Fruit fly (Drosophila melanogaster) whole organism, embryonic: ENCODE results near the gene CG31268.

Source experiments
- Atf6 ChIP-seq: fragments of 200-800 bp; sonication (Bioruptor generic); IDR thresholded peaks from 2 replicates; pipeline ENCODE4 v1.3.6; 2022; ENCODE audit warnings: missing biosample characterization, missing genetic modification characterization
- BEAF-32 ChIP-seq: fragments of 200-800 bp; sonication (Bioruptor generic); optimal IDR thresholded peaks from 3 replicates; lab custom pipeline; 2017; ENCODE audit warnings: missing biosample characterization, missing genetic modification characterization, mild to moderate bottlenecking, moderate library complexity, missing genetic modification reagents
- CG10209 ChIP-seq: fragments of 200-800 bp; sonication (Bioruptor generic); optimal IDR thresholded peaks from 3 replicates; lab custom pipeline; 2017; ENCODE audit warnings: missing biosample characterization, mild to moderate bottlenecking, missing genetic modification characterization, missing genetic modification reagents
- CG10321 ChIP-seq: fragments of 200-800 bp; sonication (Bioruptor generic); IDR thresholded peaks from 2 replicates; pipeline ENCODE4 v1.3.6; 2022; ENCODE audit warnings: missing biosample characterization, missing genetic modification characterization
- CG10543 ChIP-seq: fragments of 200-800 bp; sonication (Bioruptor generic); optimal IDR thresholded peaks from 3 replicates; lab custom pipeline; 2017; ENCODE audit warnings: missing biosample characterization, mild to moderate bottlenecking, missing genetic modification characterization, moderate library complexity
- CG10979 ChIP-seq: fragments of 200-800 bp; sonication (Bioruptor generic); optimal IDR thresholded peaks from 2 replicates; lab custom pipeline; 2018; ENCODE audit warnings: missing biosample characterization, mild to moderate bottlenecking, missing genetic modification characterization, moderate library complexity
- CG11085 ChIP-seq: fragments of 200-800 bp; sonication (Bioruptor generic); IDR thresholded peaks from 2 replicates; pipeline ENCODE4 v1.3.6; 2022; ENCODE audit warnings: missing biosample characterization, missing genetic modification characterization
- CG11723 ChIP-seq: fragments of 200-800 bp; sonication (Bioruptor generic); optimal IDR thresholded peaks from 2 replicates; lab custom pipeline; 2017; ENCODE audit warnings: missing biosample characterization, mild to moderate bottlenecking, missing genetic modification characterization
- CG12299 ChIP-seq: fragments of 200-800 bp; sonication (Bioruptor generic); optimal IDR thresholded peaks from 2 replicates; lab custom pipeline; 2018; ENCODE audit warnings: missing biosample characterization, mild to moderate bottlenecking, missing genetic modification characterization
- CG13123 ChIP-seq: fragments of 200-800 bp; sonication (Bioruptor generic); optimal IDR thresholded peaks from 2 replicates; lab custom pipeline; 2016; ENCODE audit warnings: missing biosample characterization, missing genetic modification characterization
- CG14441 ChIP-seq: fragments of 200-800 bp; sonication (Bioruptor generic); IDR thresholded peaks from 2 replicates; pipeline ENCODE4 v1.3.6; 2022; ENCODE audit warnings: missing biosample characterization, missing genetic modification characterization
- CG15073 ChIP-seq: fragments of 200-800 bp; sonication (Bioruptor generic); optimal IDR thresholded peaks from 2 replicates; lab custom pipeline; 2016; ENCODE audit warnings: missing biosample characterization, missing genetic modification characterization
- CG17612 ChIP-seq: fragments of 200-800 bp; sonication (Bioruptor generic); IDR thresholded peaks from 2 replicates; pipeline ENCODE4 v1.3.6; 2022; ENCODE audit warnings: missing biosample characterization, missing genetic modification characterization
- CG17802 ChIP-seq: fragments of 200-800 bp; sonication (Bioruptor generic); optimal IDR thresholded peaks from 2 replicates; lab custom pipeline; 2018; ENCODE audit warnings: missing biosample characterization, mild to moderate bottlenecking, missing genetic modification characterization, moderate library complexity
- CG1792 ChIP-seq: fragments of 200-800 bp; sonication (Bioruptor generic); optimal IDR thresholded peaks from 2 replicates; lab custom pipeline; 2016; ENCODE audit warnings: missing biosample characterization, missing genetic modification characterization
- CG2199 ChIP-seq: fragments of 200-800 bp; sonication (Bioruptor generic); IDR thresholded peaks from 3 replicates; pipeline ENCODE4 v1.3.6; 2022; ENCODE audit warnings: missing biosample characterization, missing genetic modification characterization
- CG34376 ChIP-seq: fragments of 200-800 bp; sonication (Bioruptor generic); optimal IDR thresholded peaks from 2 replicates; lab custom pipeline; 2018; ENCODE audit warnings: missing biosample characterization, mild to moderate bottlenecking, missing genetic modification characterization
- CG4328 ChIP-seq: fragments of 200-800 bp; sonication (Bioruptor generic); optimal IDR thresholded peaks from 3 replicates; lab custom pipeline; 2017; ENCODE audit warnings: missing biosample characterization, missing genetic modification reagents, missing genetic modification characterization
- CG4854 ChIP-seq: fragments of 200-800 bp; sonication (Bioruptor generic); optimal IDR thresholded peaks from 2 replicates; lab custom pipeline; 2016; ENCODE audit warnings: missing biosample characterization, missing genetic modification characterization, inconsistent platforms
- CG6765 ChIP-seq: fragments of 200-800 bp; sonication (Bioruptor generic); optimal IDR thresholded peaks from 3 replicates; lab custom pipeline; 2017; ENCODE audit warnings: missing biosample characterization, mild to moderate bottlenecking, missing genetic modification characterization
- CG6813 ChIP-seq: fragments of 200-800 bp; sonication (Bioruptor generic); optimal IDR thresholded peaks from 2 replicates; lab custom pipeline; 2017; ENCODE audit warnings: missing biosample characterization, missing genetic modification characterization, mild to moderate bottlenecking, moderate library complexity, missing genetic modification reagents
- CG7357 ChIP-seq: fragments of 200-800 bp; sonication (Bioruptor generic); IDR thresholded peaks from 3 replicates; pipeline ENCODE4 v1.3.6; 2022; ENCODE audit warnings: missing biosample characterization, missing genetic modification characterization
- CHES-1-like ChIP-seq: fragments of 200-800 bp; sonication (Bioruptor generic); optimal IDR thresholded peaks from 2 replicates; lab custom pipeline; 2016; ENCODE audit warnings: missing biosample characterization, missing genetic modification characterization
- CoRest ChIP-seq: fragments of 200-800 bp; sonication (Bioruptor generic); optimal IDR thresholded peaks from 3 replicates; lab custom pipeline; 2018; ENCODE audit warnings: missing biosample characterization, mild to moderate bottlenecking, missing genetic modification characterization, moderate library complexity
- Dad ChIP-seq: fragments of 200-800 bp; sonication (Bioruptor generic); optimal IDR thresholded peaks from 3 replicates; lab custom pipeline; 2016; ENCODE audit warnings: missing biosample characterization, missing genetic modification characterization
- Hr39 ChIP-seq: fragments of >200 bp; optimal IDR thresholded peaks from 2 replicates; lab custom pipeline; 2017
- Lim3 ChIP-seq: fragments of 200-800 bp; sonication (Bioruptor generic); IDR thresholded peaks from 2 replicates; pipeline ENCODE4 v1.3.6; 2022; ENCODE audit warnings: missing biosample characterization, missing genetic modification characterization
- Mad ChIP-seq: fragments of 200-800 bp; sonication (Bioruptor generic); optimal IDR thresholded peaks from 2 replicates; lab custom pipeline; 2016; ENCODE audit warnings: missing biosample characterization, missing genetic modification characterization
- NC2β ChIP-seq: fragments of 200-800 bp; sonication (Bioruptor generic); optimal IDR thresholded peaks from 2 replicates; lab custom pipeline; 2016; ENCODE audit warnings: missing biosample characterization, missing genetic modification characterization
- Stat92E ChIP-seq, 3 experiments: fragments of >200 bp in 2 of 3; fragments of 200-800 bp in 1 of 3; sonication (Bioruptor generic) in 1 of 3; optimal IDR thresholded peaks; 2 replicates each; lab custom pipeline; 2017 to 2019; ENCODE audit warnings: missing biosample characterization in 3 of 3, missing genetic modification characterization in 3 of 3, mild to moderate bottlenecking in 1 of 3, moderate library complexity in 1 of 3
- abd-A ChIP-seq: fragments of 200-800 bp; sonication (Bioruptor generic); optimal IDR thresholded peaks from 3 replicates; lab custom pipeline; 2019; ENCODE audit warnings: missing biosample characterization, mild to moderate bottlenecking, missing genetic modification characterization, moderate library complexity
- al ChIP-seq: fragments of 200-800 bp; sonication (Bioruptor generic); IDR thresholded peaks from 2 replicates; pipeline ENCODE4 v1.3.6; 2022; ENCODE audit warnings: missing biosample characterization, missing genetic modification characterization
- bab2 ChIP-seq: fragments of 200-800 bp; sonication (Bioruptor generic); optimal IDR thresholded peaks from 2 replicates; lab custom pipeline; 2016; ENCODE audit warnings: missing biosample characterization, missing genetic modification characterization
- bcd ChIP-seq: fragments of 200-800 bp; sonication (Bioruptor generic); optimal IDR thresholded peaks from 2 replicates; lab custom pipeline; 2017; ENCODE audit warnings: missing biosample characterization, mild to moderate bottlenecking, missing genetic modification characterization
- bsh ChIP-seq, 2 experiments: fragments of 200-800 bp; sonication (Bioruptor generic); optimal IDR thresholded peaks; 2 replicates each; lab custom pipeline; 2017 to 2018; ENCODE audit warnings: mild to moderate bottlenecking in 2 of 2, missing biosample characterization in 2 of 2, missing genetic modification characterization in 2 of 2, moderate library complexity in 1 of 2
- dan ChIP-seq: fragments of 200-800 bp; sonication (Bioruptor generic); IDR thresholded peaks from 2 replicates; pipeline ENCODE4 v1.3.6; 2022; ENCODE audit warnings: missing biosample characterization, missing genetic modification characterization
- ems ChIP-seq: fragments of 200-800 bp; sonication (Bioruptor generic); optimal IDR thresholded peaks from 3 replicates; lab custom pipeline; 2016; ENCODE audit warnings: missing biosample characterization, missing genetic modification characterization
- gem ChIP-seq: fragments of 200-800 bp; sonication (Bioruptor generic); optimal IDR thresholded peaks from 2 replicates; lab custom pipeline; 2019; ENCODE audit warnings: missing biosample characterization, mild to moderate bottlenecking, missing genetic modification characterization, moderate library complexity
- gsb ChIP-seq: fragments of 200-800 bp; sonication (Bioruptor generic); IDR thresholded peaks from 2 replicates; pipeline ENCODE4 v1.3.6; 2022; ENCODE audit warnings: missing biosample characterization, missing genetic modification characterization
- jigr1 ChIP-seq: fragments of 200-800 bp; sonication (Bioruptor generic); IDR thresholded peaks from 3 replicates; pipeline ENCODE4 v1.3.6; 2022; ENCODE audit warnings: missing biosample characterization, missing genetic modification characterization
- kah ChIP-seq: fragments of 200-800 bp; sonication (Bioruptor generic); optimal IDR thresholded peaks from 2 replicates; lab custom pipeline; 2018; ENCODE audit warnings: missing biosample characterization, mild to moderate bottlenecking, missing genetic modification characterization
- lbe ChIP-seq: fragments of 200-800 bp; sonication (Bioruptor generic); optimal IDR thresholded peaks from 2 replicates; lab custom pipeline; 2016; ENCODE audit warnings: missing biosample characterization, mild to moderate bottlenecking, missing genetic modification characterization
- nau ChIP-seq: fragments of 200-800 bp; sonication (Bioruptor generic); optimal IDR thresholded peaks from 3 replicates; lab custom pipeline; 2017; ENCODE audit warnings: missing biosample characterization, mild to moderate bottlenecking, missing genetic modification characterization, missing genetic modification reagents
- otp ChIP-seq: fragments of 200-800 bp; sonication (Bioruptor generic); IDR thresholded peaks from 3 replicates; pipeline ENCODE4, ENCODE4 v1.3.6; 2022; ENCODE audit warnings: missing biosample characterization, missing genetic modification characterization
- pfk ChIP-seq: fragments of 200-800 bp; sonication (Bioruptor generic); optimal IDR thresholded peaks from 2 replicates; lab custom pipeline; 2018; ENCODE audit warnings: missing biosample characterization, mild to moderate bottlenecking, missing genetic modification characterization, moderate library complexity
- pho ChIP-seq: fragments of 200-800 bp; sonication (Bioruptor generic); optimal IDR thresholded peaks from 2 replicates; lab custom pipeline; 2016; ENCODE audit warnings: missing biosample characterization, missing genetic modification characterization
- pzg ChIP-seq: fragments of 200-800 bp; sonication (Bioruptor generic); optimal IDR thresholded peaks from 3 replicates; lab custom pipeline; 2018; ENCODE audit warnings: missing biosample characterization, mild to moderate bottlenecking, missing genetic modification characterization, moderate library complexity
- slbo ChIP-seq: fragments of 200-800 bp; sonication (Bioruptor generic); IDR thresholded peaks from 2 replicates; pipeline ENCODE4 v1.3.6; 2022; ENCODE audit warnings: missing biosample characterization, missing genetic modification characterization
- wdn ChIP-seq: fragments of 200-800 bp; sonication (Bioruptor generic); IDR thresholded peaks from 2 replicates; pipeline ENCODE4 v1.3.6; 2022; ENCODE audit warnings: missing biosample characterization, missing genetic modification characterization

CG31268 gene

dm6 chr3R:17065018-17065784 is 33.6 kb downstream of the CG31268 start (continued):
- TF ChIP-seq CG2199 (peak; percentile 79), gem (tag; lab: Kevin White, UChicago) (peak; percentile 98), CG6813 (GFP tag; lab: Kevin White, UChicago) (peak; percentile 90), NC2β (GFP tag; lab: Kevin White, UChicago) (peak; percentile 93), dan (GFP tag; lab: Robert Waterston, UW) (no peak), CG11085 (peak; percentile 45), slbo (GFP tag; lab: Robert Waterston, UW) (peak; percentile 88), CG10543 (GFP tag; lab: Kevin White, UChicago) (peak; percentile 97), CG13123 (GFP tag; lab: Kevin White, UChicago) (peak; percentile 80), CG17802 (tag; lab: Kevin White, UChicago) (peak; percentile 81), BEAF-32 (GFP tag; lab: Kevin White, UChicago) (no peak), pfk (GFP tag; lab: Kevin White, UChicago) (peak; percentile 70), jigr1 (GFP tag; lab: Robert Waterston, UW) (0 out of 3 replicates have a peak, but pooled peaks have one; percentile 47), CG10979 (peak; percentile 95), wdn (GFP tag; lab: Robert Waterston, UW) (peak; percentile 84), ems (peak; percentile 89), bcd (GFP tag; lab: Kevin White, UChicago) (peak; percentile 93), Atf6 (peak; percentile 87), Hr39 (lab: Kevin White, UChicago) (no peak), CG6765 (GFP tag; lab: Kevin White, UChicago) (peak; percentile 84), gsb (GFP tag; lab: Robert Waterston, UW) (peak; percentile 73), CG1792 (GFP tag; lab: Kevin White, UChicago) (peak; percentile 84), CG4328 (GFP tag; lab: Kevin White, UChicago) (peak; percentile 86), bab2 (peak; percentile 93), CG15073 (peak; percentile 45), Lim3 (GFP tag; lab: Robert Waterston, UW) (peak; percentile 35; the same call in 1 of the 2 replicates), CG10321 (GFP tag; lab: Robert Waterston, UW) (peak; percentile 59), Dad (GFP tag; lab: Kevin White, UChicago) (peak; percentile 96), CG4854 (GFP tag; lab: Kevin White, UChicago) (peak; percentile 89), CHES-1-like (peak; percentile 90), Mad (GFP tag; lab: Kevin White, UChicago) (peak; percentile 81), bsh (GFP tag; optimal IDR thresholded peaks at IDR 0.05; lab: Kevin White, UChicago) (peak; percentile 81 to 96), al (GFP tag; lab: Robert Waterston, UW) (peak; percentile 75), CoRest (tag; lab: Kevin White, UChicago) (peak; percentile 96), CG17612 (peak; percentile 59; the same call in 1 of the 2 replicates), pho (peak; percentile 92), CG7357 (peak; percentile 78), Stat92E (GFP tag; optimal IDR thresholded peaks at IDR 0.05; lab: Kevin White, UChicago) (peak in 1 of 3 experiments; percentile 78), lbe (peak; percentile 96), pzg (GFP tag; lab: Kevin White, UChicago) (peak; percentile 12), CG14441 (peak; percentile 84), CG10209 (GFP tag; lab: Kevin White, UChicago) (peak; percentile 93), otp (GFP tag; lab: Robert Waterston, UW) (peak; percentile 73; the same call in 2 of the 3 replicates), abd-A (peak; percentile 96), CG34376 (GFP tag; lab: Kevin White, UChicago) (peak; percentile 94), CG12299 (peak; percentile 89), nau (GFP tag; lab: Kevin White, UChicago) (peak; percentile 90), CG11723 (GFP tag; lab: Kevin White, UChicago) (peak; percentile 88), kah (GFP tag; lab: Kevin White, UChicago) (peak; percentile 82)
